Worm (Caenorhabditis elegans): ENCODE results near the gene T25D1.1.

T25D1.1 gene

ce11 chrX:16551318-16551717 lies 31.7 kb downstream of the T25D1.1 start (continued):
- TF ChIP-seq lag-1 (GFP tag; IDR thresholded peaks at IDR 0.05), result no peak
- TF ChIP-seq ZK185.1 (tag; optimal IDR thresholded peaks at IDR 0.05; ENCODE audit: poor library complexity, severe bottlenecking), result peak; percentile 10
- no peak for TF ChIP-seq F22D6.2 (tag; optimal IDR thresholded peaks at IDR 0.05)
- no peak for TF ChIP-seq F49E8.2 (tag; optimal IDR thresholded peaks at IDR 0.05; ENCODE audit: insufficient read depth)
- TF ChIP-seq sptf-2 (GFP tag; optimal IDR thresholded peaks at IDR 0.05), result no peak
- TF ChIP-seq madf-3 (GFP tag; IDR thresholded peaks at IDR 0.05), result no peak
- TF ChIP-seq Y67H2A.10 (GFP tag; conservative IDR thresholded peaks at IDR 0.05), result no peak
- TF ChIP-seq nfyb-1 (GFP tag; IDR thresholded peaks at IDR 0.05), result 0 out of 2 replicates have a peak, but pooled peaks have one; percentile 68
- TF ChIP-seq rcor-1 (GFP tag; IDR thresholded peaks at IDR 0.05), result peak; percentile 18; the same call in 1 of the 2 replicates
- TF ChIP-seq B0336.3 (GFP tag; IDR thresholded peaks at IDR 0.05), result no peak
- peak; percentile 38; the same call in 1 of the 2 replicates for TF ChIP-seq lir-1 (GFP tag; conservative IDR thresholded peaks at IDR 0.05)
- TF ChIP-seq egl-44 (GFP tag; IDR thresholded peaks at IDR 0.05), result no peak
- TF ChIP-seq nhr-27 (tag; optimal IDR thresholded peaks at IDR 0.05), result no peak
- no peak for TF ChIP-seq attf-6 (GFP tag; IDR thresholded peaks at IDR 0.05)
- TF ChIP-seq nhr-90 (tag; optimal IDR thresholded peaks at IDR 0.05), result peak; percentile 10
- peak; percentile 32 for TF ChIP-seq madf-10 (tag; optimal IDR thresholded peaks at IDR 0.05)
- TF ChIP-seq athp-1 (tag; optimal IDR thresholded peaks at IDR 0.05), result no peak
- no peak for TF ChIP-seq lin-40 (tag; optimal IDR thresholded peaks at IDR 0.05)
- no peak for TF ChIP-seq gei-17 (GFP tag; optimal IDR thresholded peaks at IDR 0.05)
- TF ChIP-seq ceh-100 (GFP tag; IDR thresholded peaks at IDR 0.05), result no peak
- TF ChIP-seq hlh-12 (tag; optimal IDR thresholded peaks at IDR 0.05), result no peak
- 0 out of 2 replicates have a peak, but pooled peaks have one; percentile 15 for TF ChIP-seq K11D2.4 (GFP tag; IDR thresholded peaks at IDR 0.05)
- no peak for TF ChIP-seq hrde-1 (tag; optimal IDR thresholded peaks at IDR 0.05; ENCODE audit: borderline replicate concordance)
- no peak for TF ChIP-seq C17E4.6 (GFP tag; IDR thresholded peaks at IDR 0.05)
- peak; percentile 69 for TF ChIP-seq dox-1 (GFP tag; IDR thresholded peaks at IDR 0.05)
- no peak for TF ChIP-seq mel-28 (tag; optimal IDR thresholded peaks at IDR 0.05; ENCODE audit: borderline replicate concordance)
- peak; percentile 45 for TF ChIP-seq snpc-1.1 (tag; optimal IDR thresholded peaks at IDR 0.05; ENCODE audit: insufficient read depth)
- TF ChIP-seq lin-26 (GFP tag; IDR thresholded peaks at IDR 0.05), result peak; percentile 79
- no peak for TF ChIP-seq Y79H2A.3 (GFP tag; conservative IDR thresholded peaks at IDR 0.05)
- no peak for TF ChIP-seq F37B4.10 (GFP tag; IDR thresholded peaks at IDR 0.05)
- no peak for TF ChIP-seq let-607 (tag; optimal IDR thresholded peaks at IDR 0.05)
- no peak for TF ChIP-seq madf-6 (GFP tag; IDR thresholded peaks at IDR 0.05)
- no peak for TF ChIP-seq nhr-120 (GFP tag; IDR thresholded peaks at IDR 0.05)
- no peak for TF ChIP-seq fkh-3 (tag; optimal IDR thresholded peaks at IDR 0.05)
- TF ChIP-seq ama-1 (optimal IDR thresholded peaks at IDR 0.05), result no peak
- no peak for TF ChIP-seq ama-1 (GFP tag; optimal IDR thresholded peaks at IDR 0.05)
- TF ChIP-seq ztf-25 (GFP tag; IDR thresholded peaks at IDR 0.05), result 0 out of 2 replicates have a peak, but pooled peaks have one; percentile 68
- no peak for TF ChIP-seq ztf-28 (GFP tag; IDR thresholded peaks at IDR 0.05)
- no peak for TF ChIP-seq snpc-1.3 (tag; optimal IDR thresholded peaks at IDR 0.05; ENCODE audit: insufficient read depth)
- TF ChIP-seq mes-4 (tag; optimal IDR thresholded peaks at IDR 0.05), result no peak
- TF ChIP-seq F10E7.11 (tag; optimal IDR thresholded peaks at IDR 0.05), result no peak
- peak; percentile 53; the same call in 1 of the 2 replicates for TF ChIP-seq Y53G8AR.9 (GFP tag; conservative IDR thresholded peaks at IDR 0.05)
- no peak for TF ChIP-seq xnd-1 (tag; optimal IDR thresholded peaks at IDR 0.05)
- no peak for TF ChIP-seq madf-8 (GFP tag; conservative IDR thresholded peaks at IDR 0.05)
- TF ChIP-seq zfh-2 (GFP tag; conservative IDR thresholded peaks at IDR 0.05), result no peak
- no peak for TF ChIP-seq attf-5 (GFP tag; optimal IDR thresholded peaks at IDR 0.05)
- TF ChIP-seq die-1 (tag; optimal IDR thresholded peaks at IDR 0.05), result peak; percentile 14
- TF ChIP-seq unc-130 (GFP tag; optimal IDR thresholded peaks at IDR 0.05), result no peak
- TF ChIP-seq Y56A3A.18 (GFP tag; IDR thresholded peaks at IDR 0.05), result no peak

Measured in whole organism, young adult.